Fruit fly (Drosophila melanogaster) whole organism: ENCODE measurements around the gene CheA84a.

ENCODE experiments used
- Dll ChIP-seq: fragments of >200 bp; optimal IDR thresholded peaks from 2 replicates; lab custom pipeline; 2017
- EcR ChIP-seq, 2 experiments: fragments of >200 bp; optimal IDR thresholded peaks; 2 replicates each; lab custom pipeline; 2017; ENCODE audit warnings: missing biosample characterization in 2 of 2, missing genetic modification characterization in 2 of 2, missing genetic modification reagents in 2 of 2
- pan ChIP-seq: fragments of >200 bp; optimal IDR thresholded peaks from 2 replicates; lab custom pipeline; 2017
- psq ChIP-seq: fragments of >200 bp; optimal IDR thresholded peaks from 2 replicates; lab custom pipeline; 2017

DNA sequence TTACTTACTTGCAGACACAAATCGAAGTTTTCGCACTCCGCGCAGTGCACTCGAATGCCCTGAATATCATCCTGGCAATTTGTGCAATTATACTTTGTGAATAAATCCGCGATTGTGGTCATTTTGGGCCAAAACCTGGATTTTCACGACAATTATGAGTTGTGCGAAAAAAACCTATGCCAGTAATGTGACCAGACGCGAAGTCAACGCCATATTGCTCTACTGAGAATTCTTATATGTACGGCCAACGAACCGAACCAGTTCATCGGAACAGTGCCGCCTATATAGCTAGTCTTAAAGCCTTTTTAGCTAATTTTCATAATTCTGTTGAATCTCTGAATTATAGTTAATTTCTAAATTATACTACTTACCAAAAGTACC lies 35.7 kb upstream of the CheA84a start, which contains the start of gene Ada2b:
- TF ChIP-seq pan (lab: Kevin White, UChicago) (no peak), psq (lab: Kevin White, UChicago) (no peak), EcR (GFP tag; optimal IDR thresholded peaks at IDR 0.05; lab: Kevin White, UChicago) (no peak), Dll (lab: Kevin White, UChicago) (no peak)
